Fruit fly (Drosophila melanogaster): ENCODE data around the gene jhamt.

Gene jhamt

dm6 chr2L:16357865-16358264, 7.8 kb upstream of the jhamt start:
- TF ChIP-seq psq (optimal IDR thresholded peaks at IDR 0.05) (no peak), pan (optimal IDR thresholded peaks at IDR 0.05) (no peak), EcR (GFP tag; optimal IDR thresholded peaks at IDR 0.05) (no peak), usp (GFP tag; optimal IDR thresholded peaks at IDR 0.05) (no peak), CG8478 (optimal IDR thresholded peaks at IDR 0.05) (no peak), Dll (optimal IDR thresholded peaks at IDR 0.05) (no peak)

dm6 chr2L:16374691-16375090, 9.0 kb downstream of the jhamt start:
- TF ChIP-seq EcR (GFP tag; optimal IDR thresholded peaks at IDR 0.05) (no peak), psq (optimal IDR thresholded peaks at IDR 0.05) (no peak), usp (GFP tag; optimal IDR thresholded peaks at IDR 0.05) (no peak), pan (optimal IDR thresholded peaks at IDR 0.05) (no peak), CG8478 (optimal IDR thresholded peaks at IDR 0.05) (no peak), Dll (optimal IDR thresholded peaks at IDR 0.05) (no peak)

dm6 chr2L:16380973-16381372, 15.3 kb downstream of the jhamt start:
- TF ChIP-seq psq (optimal IDR thresholded peaks at IDR 0.05) (no peak), EcR (GFP tag; optimal IDR thresholded peaks at IDR 0.05) (no peak), usp (GFP tag; optimal IDR thresholded peaks at IDR 0.05) (no peak), CG8478 (optimal IDR thresholded peaks at IDR 0.05) (no peak)

DNA sequence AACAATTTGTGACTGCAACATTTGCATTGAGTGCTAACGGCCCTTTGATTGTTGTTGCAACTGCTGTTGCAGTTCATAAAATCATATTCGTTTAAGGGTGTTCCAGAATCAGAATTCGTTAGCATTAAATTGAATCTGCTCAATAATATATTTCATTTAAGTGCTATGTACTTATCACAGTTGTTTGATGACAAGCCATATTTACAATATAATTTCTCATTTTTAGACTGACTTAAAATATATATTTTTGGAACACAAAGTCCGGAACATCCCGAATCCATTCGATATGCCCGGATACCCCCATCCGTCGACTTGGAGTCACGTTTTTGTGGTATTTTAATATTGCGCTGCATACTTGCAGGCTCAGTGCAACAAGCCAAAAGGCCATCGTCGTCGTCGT, 25.1 kb downstream of the jhamt start:
- TF ChIP-seq EcR (GFP tag; optimal IDR thresholded peaks at IDR 0.05) (no peak), Dll (optimal IDR thresholded peaks at IDR 0.05) (no peak), psq (optimal IDR thresholded peaks at IDR 0.05) (no peak), pan (optimal IDR thresholded peaks at IDR 0.05) (no peak), usp (GFP tag; optimal IDR thresholded peaks at IDR 0.05) (no peak), CG8478 (optimal IDR thresholded peaks at IDR 0.05) (no peak)

dm6 chr2L:16397517-16397916, 31.8 kb downstream of the jhamt start:
- no peak for TF ChIP-seq pan (optimal IDR thresholded peaks at IDR 0.05)
- no peak for TF ChIP-seq psq (optimal IDR thresholded peaks at IDR 0.05)

- TF ChIP-seq Dll (optimal IDR thresholded peaks at IDR 0.05): no peak
- TF ChIP-seq psq (optimal IDR thresholded peaks at IDR 0.05): no peak
- no peak for TF ChIP-seq pan (optimal IDR thresholded peaks at IDR 0.05)
- TF ChIP-seq EcR (GFP tag; optimal IDR thresholded peaks at IDR 0.05): no peak
- TF ChIP-seq usp (GFP tag; optimal IDR thresholded peaks at IDR 0.05): no peak
- no peak for TF ChIP-seq CG8478 (optimal IDR thresholded peaks at IDR 0.05)
Measured at dm6 chr2L:16402512-16402911, 36.8 kb downstream of the jhamt start.

DNA sequence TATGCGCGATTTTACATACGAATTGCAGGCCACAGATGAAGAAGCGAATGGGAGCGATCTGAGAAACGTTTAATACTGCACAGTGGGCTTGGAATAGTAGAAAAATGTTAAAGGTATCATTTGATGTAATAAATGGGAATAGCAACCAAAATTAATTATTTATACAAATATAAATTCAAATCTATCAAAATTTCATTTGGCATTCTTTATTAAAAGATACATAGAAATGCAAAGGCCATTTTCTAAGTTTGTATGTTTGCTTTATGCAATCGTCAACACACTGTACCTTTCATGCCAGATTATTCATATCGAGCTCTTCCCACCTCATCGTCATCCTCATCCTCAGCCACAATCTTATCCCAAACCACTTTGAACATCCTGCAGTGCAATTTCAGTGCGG, 40.8 kb downstream of the jhamt start:
- TF ChIP-seq CG8478 (optimal IDR thresholded peaks at IDR 0.05): no peak
- TF ChIP-seq Dll (optimal IDR thresholded peaks at IDR 0.05): no peak
- TF ChIP-seq EcR (GFP tag; optimal IDR thresholded peaks at IDR 0.05): no peak
- no peak for TF ChIP-seq usp (GFP tag; optimal IDR thresholded peaks at IDR 0.05)
- no peak for TF ChIP-seq pan (optimal IDR thresholded peaks at IDR 0.05)
- no peak for TF ChIP-seq psq (optimal IDR thresholded peaks at IDR 0.05)

- no peak for TF ChIP-seq psq (optimal IDR thresholded peaks at IDR 0.05)
- no peak for TF ChIP-seq pan (optimal IDR thresholded peaks at IDR 0.05)
- no peak for TF ChIP-seq usp (GFP tag; optimal IDR thresholded peaks at IDR 0.05)
- TF ChIP-seq CG8478 (optimal IDR thresholded peaks at IDR 0.05): no peak
- no peak for TF ChIP-seq Dll (optimal IDR thresholded peaks at IDR 0.05)
- TF ChIP-seq EcR (GFP tag; optimal IDR thresholded peaks at IDR 0.05): no peak
Measured at dm6 chr2L:16407305-16407704, 41.6 kb downstream of the jhamt start.

- TF ChIP-seq EcR (GFP tag; optimal IDR thresholded peaks at IDR 0.05): no peak
Measured at dm6 chr2L:16413772-16414171, 48.1 kb downstream of the jhamt start.

All from whole organism.